Fruit fly (Drosophila melanogaster) whole organism, prepupa: ENCODE data around the gene akirin.

ENCODE experiments used
- Blimp-1 ChIP-seq: fragments of 200-800 bp; sonication (Bioruptor generic); optimal IDR thresholded peaks from 3 replicates; lab custom pipeline; 2017; ENCODE audit warnings: missing biosample characterization, missing genetic modification characterization, mild to moderate bottlenecking, moderate library complexity, missing genetic modification reagents
- CG11902 ChIP-seq: fragments of 200-800 bp; sonication (Bioruptor generic); optimal IDR thresholded peaks from 3 replicates; lab custom pipeline; 2016; ENCODE audit warnings: missing biosample characterization, missing genetic modification characterization
- CG31627 ChIP-seq: fragments of 200-800 bp; sonication (Bioruptor generic); optimal IDR thresholded peaks from 3 replicates; lab custom pipeline; 2016; ENCODE audit warnings: missing biosample characterization, missing genetic modification characterization
- CG8319 ChIP-seq: fragments of 200-800 bp; sonication (Bioruptor generic); optimal IDR thresholded peaks from 3 replicates; lab custom pipeline; 2016; ENCODE audit warnings: missing biosample characterization, missing genetic modification characterization
- Gug ChIP-seq: fragments of 200-800 bp; sonication (Bioruptor generic); IDR thresholded peaks from 2 replicates; pipeline ENCODE4 v1.3.6; 2022; ENCODE audit warnings: missing biosample characterization, missing genetic modification characterization
- OdsH ChIP-seq: fragments of 200-800 bp; sonication (Bioruptor generic); optimal IDR thresholded peaks from 3 replicates; lab custom pipeline; 2016; ENCODE audit warnings: missing biosample characterization, missing genetic modification characterization
- acj6 ChIP-seq: fragments of 200-800 bp; sonication (Bioruptor generic); optimal IDR thresholded peaks from 3 replicates; lab custom pipeline; 2016; ENCODE audit warnings: missing biosample characterization, missing genetic modification characterization
- fd59A ChIP-seq: fragments of 200-800 bp; sonication (Bioruptor generic); optimal IDR thresholded peaks from 2 replicates; lab custom pipeline; 2017; ENCODE audit warnings: missing biosample characterization, mild to moderate bottlenecking, missing genetic modification characterization, missing genetic modification reagents

dm6 chr3L:7359827-7360323, 9.8 kb upstream of the akirin start, which contains the start of gene pst:
- TF ChIP-seq acj6 (GFP tag; lab: Kevin White, UChicago), result no peak
- TF ChIP-seq CG11902, result no peak
- no peak for TF ChIP-seq OdsH (GFP tag; lab: Kevin White, UChicago)
- TF ChIP-seq fd59A (GFP tag; lab: Kevin White, UChicago), result no peak
- no peak for TF ChIP-seq Blimp-1 (GFP tag; lab: Kevin White, UChicago)
- TF ChIP-seq Gug, result no peak
- no peak for TF ChIP-seq CG31627 (GFP tag; lab: Kevin White, UChicago)
- no peak for TF ChIP-seq CG8319
